Fruit fly (Drosophila melanogaster): ENCODE data around the gene eag.

eag gene

DNA sequence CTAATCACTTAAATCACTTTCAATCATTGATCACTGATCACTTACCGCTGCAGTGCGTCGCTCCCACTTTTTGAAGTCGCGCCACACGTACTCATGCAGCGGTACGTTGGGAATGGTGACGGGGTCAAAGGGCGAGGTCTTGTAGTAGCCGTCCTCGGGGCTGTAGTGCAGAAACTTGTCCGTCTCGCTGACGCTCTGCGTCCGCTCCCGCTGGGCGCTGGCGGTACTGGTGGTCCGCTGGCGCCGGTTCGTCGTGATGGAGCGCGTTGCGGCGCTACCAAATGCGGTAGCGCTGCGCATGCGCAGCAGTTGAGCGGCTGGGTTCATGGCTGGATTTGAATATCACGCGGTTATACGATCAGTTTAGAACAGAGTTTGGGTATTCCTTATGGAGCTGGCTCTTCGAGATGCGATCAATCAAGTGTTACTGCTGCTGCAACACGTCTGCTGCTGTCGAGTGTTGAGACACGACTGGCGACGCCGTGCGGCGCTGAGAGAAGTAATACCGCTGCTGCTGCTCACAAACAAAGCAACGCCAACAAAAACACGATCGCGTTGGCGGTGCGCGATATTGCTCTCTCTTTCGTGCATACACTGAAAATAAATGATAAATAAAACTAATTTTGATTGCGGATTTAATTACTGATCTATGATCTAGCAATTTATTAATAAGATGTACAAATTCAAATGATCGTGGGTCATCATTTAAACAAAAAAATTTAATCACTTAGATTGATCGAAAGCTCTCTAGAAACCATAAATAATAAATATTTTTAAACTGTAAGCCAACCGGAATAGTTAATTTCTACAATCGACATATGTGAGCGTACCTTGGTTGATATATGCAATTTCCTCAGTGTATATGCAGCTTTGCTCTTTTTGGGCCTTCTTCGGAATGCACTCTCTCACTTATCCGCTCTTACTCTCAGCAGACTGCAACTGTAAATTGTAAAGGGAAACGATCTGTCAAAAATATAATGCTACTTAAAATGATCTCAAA is 4.7 kb upstream of the eag start (continued):
- TF ChIP-seq CG9215 (GFP tag; IDR thresholded peaks at IDR 0.05) = peak; percentile 67
- peak; percentile 80 for TF ChIP-seq slp2 (GFP tag; optimal IDR thresholded peaks at IDR 0.05)
- TF ChIP-seq CG4360 (GFP tag; IDR thresholded peaks at IDR 0.05) = peak; percentile 81
- peak; percentile 85 for TF ChIP-seq CG12155 (GFP tag; optimal IDR thresholded peaks at IDR 0.05)
- peak; percentile 92 for TF ChIP-seq CG8359 (GFP tag; optimal IDR thresholded peaks at IDR 0.05; ENCODE audit: borderline replicate concordance)
- peak; percentile 58 for TF ChIP-seq wek (GFP tag; optimal IDR thresholded peaks at IDR 0.05)
- TF ChIP-seq CG7786 (GFP tag; optimal IDR thresholded peaks at IDR 0.05) = peak; percentile 70
- TF ChIP-seq CG3407 (GFP tag; optimal IDR thresholded peaks at IDR 0.05) = peak; percentile 89
- TF ChIP-seq pan (optimal IDR thresholded peaks at IDR 0.05) = no peak
- peak in 1 of 2 experiments; percentile 88 for TF ChIP-seq pan (GFP tag; optimal IDR thresholded peaks at IDR 0.05 in 1 of 2, IDR thresholded peaks at IDR 0.05 in 1 of 2)
- TF ChIP-seq CG2678 (tag; optimal IDR thresholded peaks at IDR 0.05) = peak; percentile 98
- TF ChIP-seq exex (tag; optimal IDR thresholded peaks at IDR 0.05) = peak; percentile 20
- peak; percentile 14 to 64 for TF ChIP-seq crp (GFP tag; optimal IDR thresholded peaks at IDR 0.05)
- no peak; the same call in 2 of the 3 replicates for TF ChIP-seq z (GFP tag; IDR thresholded peaks at IDR 0.05)
- TF ChIP-seq org-1 (GFP tag; optimal IDR thresholded peaks at IDR 0.05) = peak; percentile 91
- TF ChIP-seq CG8765 (GFP tag; IDR thresholded peaks at IDR 0.05) = peak; percentile 78
- peak; percentile 84 for TF ChIP-seq ranshi (GFP tag; IDR thresholded peaks at IDR 0.05)
- peak; percentile 76; the same call in 2 of the 3 replicates for TF ChIP-seq CG3726 (GFP tag; IDR thresholded peaks at IDR 0.05)
- peak; percentile 24; the same call in 1 of the 2 replicates for TF ChIP-seq crol (GFP tag; IDR thresholded peaks at IDR 0.05)
- TF ChIP-seq tin (GFP tag; optimal IDR thresholded peaks at IDR 0.05) = peak; percentile 91
- no peak for TF ChIP-seq CG4282 (GFP tag; optimal IDR thresholded peaks at IDR 0.05)
- peak; percentile 62 for TF ChIP-seq pb (GFP tag; optimal IDR thresholded peaks at IDR 0.05)

DNA sequence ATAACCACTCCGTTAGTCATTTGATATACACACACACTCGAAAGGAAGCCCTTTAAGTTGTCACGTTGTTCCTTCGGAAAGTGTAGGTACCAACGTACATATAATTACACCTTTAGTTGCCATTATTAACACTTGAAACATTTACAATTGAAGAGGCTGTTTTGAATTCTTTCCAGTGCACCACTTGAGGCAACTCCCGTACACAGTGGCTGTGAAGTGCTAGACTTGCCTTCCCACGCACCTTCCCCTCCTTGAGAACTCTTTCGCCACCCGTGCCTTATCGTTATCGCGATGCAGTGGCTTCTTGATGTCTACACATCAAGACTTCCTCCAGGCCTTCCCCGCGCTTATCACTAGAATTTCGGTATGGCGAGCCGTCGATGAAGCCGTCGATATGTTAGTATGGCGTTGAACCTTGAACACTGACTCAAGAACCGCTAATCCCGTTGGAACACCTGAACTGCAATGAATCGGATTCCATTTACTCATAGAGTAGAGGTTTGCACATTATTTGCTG is 3.9 kb upstream of the eag start:
- TF ChIP-seq CG15479 (GFP tag; optimal IDR thresholded peaks at IDR 0.05) (peak; percentile 26), CG6654 (GFP tag; optimal IDR thresholded peaks at IDR 0.05) (no peak), Hey (tag; optimal IDR thresholded peaks at IDR 0.05) (no peak), Vsx1 (GFP tag; optimal IDR thresholded peaks at IDR 0.05) (no peak), chinmo (GFP tag; IDR thresholded peaks at IDR 0.05; ENCODE audit: partially characterized antibody) (0 out of 4 replicates have a peak, but pooled peaks have one; percentile 11), eyg (GFP tag; optimal IDR thresholded peaks at IDR 0.05) (no peak), CG34376 (GFP tag; optimal IDR thresholded peaks at IDR 0.05) (no peak), vvl (GFP tag; IDR thresholded peaks at IDR 0.05) (peak; percentile 4; the same call in 1 of the 2 replicates), CG17361 (GFP tag; IDR thresholded peaks at IDR 0.05) (no peak), E2f2 (GFP tag; IDR thresholded peaks at IDR 0.05) (no peak), Fer1 (GFP tag; optimal IDR thresholded peaks at IDR 0.05) (no peak), CG15514 (GFP tag; optimal IDR thresholded peaks at IDR 0.05) (no peak), ken (GFP tag; IDR thresholded peaks at IDR 0.05) (0 out of 3 replicates have a peak, but pooled peaks have one; percentile 28), peb (GFP tag; IDR thresholded peaks at IDR 0.05) (no peak), CG11093 (GFP tag; IDR thresholded peaks at IDR 0.05) (no peak), CG5180 (GFP tag; optimal IDR thresholded peaks at IDR 0.05) (no peak), hkb (optimal IDR thresholded peaks at IDR 0.05) (no peak), hkb (GFP tag; IDR thresholded peaks at IDR 0.05) (no peak), vnd (GFP tag; IDR thresholded peaks at IDR 0.05; ENCODE audit: partially characterized antibody) (peak; percentile 47; the same call in 1 of the 3 replicates), CG33557 (GFP tag; optimal IDR thresholded peaks at IDR 0.05) (no peak), Dek (tag; optimal IDR thresholded peaks at IDR 0.05) (no peak), unpg (GFP tag; optimal IDR thresholded peaks at IDR 0.05) (no peak), CG2889 (GFP tag; IDR thresholded peaks at IDR 0.05) (no peak), CG14014 (GFP tag; IDR thresholded peaks at IDR 0.05) (no peak), D19A (tag; optimal IDR thresholded peaks at IDR 0.05) (no peak), pb (GFP tag; optimal IDR thresholded peaks at IDR 0.05) (no peak), CG11085 (GFP tag; IDR thresholded peaks at IDR 0.05) (no peak)
